Worm (Caenorhabditis elegans): ENCODE results near the gene C56A3.5.

DNA sequence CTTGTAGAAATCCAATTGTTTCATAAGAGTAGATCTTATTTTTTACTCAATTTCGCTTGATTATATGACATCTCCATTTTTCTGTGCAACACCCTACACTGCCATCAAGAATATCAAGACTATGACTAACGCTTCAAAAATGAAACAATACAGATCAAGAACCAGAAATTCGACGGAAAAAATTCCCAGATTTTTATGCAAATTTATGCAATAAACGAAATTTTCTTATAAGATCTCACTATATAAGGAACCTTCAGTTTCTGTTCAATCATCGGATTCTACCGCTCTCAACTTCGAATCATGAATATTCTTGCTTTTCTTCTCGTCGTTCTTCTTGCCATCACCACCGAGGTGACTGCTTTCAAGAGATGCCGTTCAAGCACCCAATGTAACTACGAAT is 45.4 kb upstream of the C56A3.5 start, which contains the start of gene R11G10.4:
- no peak for TF ChIP-seq ref-1 (GFP tag; conservative IDR thresholded peaks at IDR 0.05)
- TF ChIP-seq cog-1 (tag; optimal IDR thresholded peaks at IDR 0.05), result no peak
